Fruit fly (Drosophila melanogaster) whole organism: ENCODE results near the gene CG18731.

Experiments used
- CG8478 ChIP-seq: fragments of >200 bp; optimal IDR thresholded peaks from 2 replicates; lab custom pipeline; 2018; ENCODE audit warnings: inconsistent platforms
- Dll ChIP-seq: fragments of >200 bp; optimal IDR thresholded peaks from 2 replicates; lab custom pipeline; 2017
- pan ChIP-seq: fragments of >200 bp; optimal IDR thresholded peaks from 2 replicates; lab custom pipeline; 2017
- psq ChIP-seq: fragments of >200 bp; optimal IDR thresholded peaks from 2 replicates; lab custom pipeline; 2017
- usp ChIP-seq: fragments of >200 bp; optimal IDR thresholded peaks from 2 replicates; lab custom pipeline; 2017; ENCODE audit warnings: missing biosample characterization, missing genetic modification characterization, mixed read lengths

DNA sequence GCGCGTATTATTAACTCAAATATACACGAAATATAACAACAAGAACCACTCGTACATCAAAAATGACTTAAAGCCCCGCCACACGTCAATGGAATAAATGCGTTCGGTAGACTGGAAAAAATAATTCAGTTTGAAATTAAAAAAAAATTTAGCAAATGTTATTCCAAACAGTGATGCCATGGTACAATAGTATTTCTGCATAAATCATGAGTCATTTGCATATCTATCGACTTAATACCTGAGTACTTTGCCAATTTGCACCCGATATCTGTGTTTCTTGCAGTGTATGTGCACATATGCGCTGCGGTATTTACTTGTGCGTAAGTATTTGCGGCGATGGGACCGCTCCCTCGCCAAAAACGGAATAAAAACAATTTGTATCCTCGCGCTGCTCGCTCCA, 38.3 kb downstream of the CG18731 start:
- no peak for TF ChIP-seq Dll (lab: Kevin White, UChicago)
- no peak for TF ChIP-seq usp (GFP tag; lab: Kevin White, UChicago)
- no peak for TF ChIP-seq psq (lab: Kevin White, UChicago)
- no peak for TF ChIP-seq pan (lab: Kevin White, UChicago)
- TF ChIP-seq CG8478 (lab: Kevin White, UChicago) = no peak
